Worm (Caenorhabditis elegans): Measurements from ENCODE around the gene tomm-7.

The tomm-7 gene

ce11 chrIII:7872776-7873175, 13.4 kb downstream of the tomm-7 start:
- TF ChIP-seq snpc-4 (tag; optimal IDR thresholded peaks at IDR 0.05) (no peak), unc-120 (tag; optimal IDR thresholded peaks at IDR 0.05; ENCODE audit: poor library complexity, severe bottlenecking) (no peak), unc-39 (tag; optimal IDR thresholded peaks at IDR 0.05) (no peak), pha-4 (tag; optimal IDR thresholded peaks at IDR 0.05) (no peak), nhr-12 (tag; optimal IDR thresholded peaks at IDR 0.05) (no peak), ces-1 (GFP tag; optimal IDR thresholded peaks at IDR 0.05) (no peak), lin-32 (GFP tag; optimal IDR thresholded peaks at IDR 0.05) (no peak)

ce11 chrIII:7873481-7873880, 14.1 kb downstream of the tomm-7 start, which contains the start of gene tyr-1:
TSS of gene tyr-1 (plus strand) at chrIII:7873781.
- no peak for TF ChIP-seq M03D4.4 (tag; optimal IDR thresholded peaks at IDR 0.05)
- no peak for TF ChIP-seq pha-4 (tag; optimal IDR thresholded peaks at IDR 0.05)
- no peak for TF ChIP-seq ceh-39 (tag; optimal IDR thresholded peaks at IDR 0.05)
- no peak for TF ChIP-seq unc-120 (tag; optimal IDR thresholded peaks at IDR 0.05; ENCODE audit: poor library complexity, severe bottlenecking)
- TF ChIP-seq ztf-11 (tag; optimal IDR thresholded peaks at IDR 0.05), result no peak
- TF ChIP-seq sptf-1 (tag; optimal IDR thresholded peaks at IDR 0.05), result no peak
- no peak for TF ChIP-seq nhr-2 (tag; optimal IDR thresholded peaks at IDR 0.05)
- TF ChIP-seq elt-1 (tag; optimal IDR thresholded peaks at IDR 0.05; ENCODE audit: borderline replicate concordance, insufficient read depth), result no peak
- no peak for TF ChIP-seq nhr-76 (tag; optimal IDR thresholded peaks at IDR 0.05)
- no peak for TF ChIP-seq lin-32 (GFP tag; optimal IDR thresholded peaks at IDR 0.05)
- no peak for TF ChIP-seq mep-1 (tag; optimal IDR thresholded peaks at IDR 0.05)
- no peak for TF ChIP-seq bed-3 (GFP tag; optimal IDR thresholded peaks at IDR 0.05)
- no peak for TF ChIP-seq lin-13 (tag; optimal IDR thresholded peaks at IDR 0.05)

ce11 chrIII:7877090-7877489, 17.7 kb downstream of the tomm-7 start:
- TF ChIP-seq lin-13 (tag; optimal IDR thresholded peaks at IDR 0.05), result no peak
- no peak for TF ChIP-seq flh-1 (GFP tag; optimal IDR thresholded peaks at IDR 0.05)
- TF ChIP-seq unc-62 (GFP tag; optimal IDR thresholded peaks at IDR 0.05), result no peak
- TF ChIP-seq unc-120 (tag; optimal IDR thresholded peaks at IDR 0.05; ENCODE audit: poor library complexity, severe bottlenecking), result no peak
- no peak for TF ChIP-seq tbx-8 (GFP tag; optimal IDR thresholded peaks at IDR 0.05)
- TF ChIP-seq ham-2 (GFP tag; optimal IDR thresholded peaks at IDR 0.05), result no peak
- TF ChIP-seq lsy-2 (tag; optimal IDR thresholded peaks at IDR 0.05), result no peak
- TF ChIP-seq unc-39 (tag; optimal IDR thresholded peaks at IDR 0.05), result no peak
- TF ChIP-seq cnd-1 (tag; optimal IDR thresholded peaks at IDR 0.05), result no peak
- TF ChIP-seq elt-1 (tag; optimal IDR thresholded peaks at IDR 0.05; ENCODE audit: borderline replicate concordance, insufficient read depth), result no peak
- TF ChIP-seq sptf-1 (tag; optimal IDR thresholded peaks at IDR 0.05), result no peak
- no peak for TF ChIP-seq blmp-1 (tag; optimal IDR thresholded peaks at IDR 0.05)
- TF ChIP-seq lin-32 (GFP tag; optimal IDR thresholded peaks at IDR 0.05), result no peak

ce11 chrIII:7878852-7879329, 19.5 kb downstream of the tomm-7 start, which contains the start of gene sup-18:
TSS of gene sup-18 (minus strand) at chrIII:7878902.
- TF ChIP-seq cnd-1 (tag; optimal IDR thresholded peaks at IDR 0.05) (no peak), sptf-1 (tag; optimal IDR thresholded peaks at IDR 0.05) (no peak), unc-120 (tag; optimal IDR thresholded peaks at IDR 0.05; ENCODE audit: poor library complexity, severe bottlenecking) (no peak), nhr-76 (tag; optimal IDR thresholded peaks at IDR 0.05) (no peak), hlh-1 (tag; optimal IDR thresholded peaks at IDR 0.05) (no peak), mab-5 (tag; optimal IDR thresholded peaks at IDR 0.05) (no peak), blmp-1 (tag; optimal IDR thresholded peaks at IDR 0.05) (no peak), unc-39 (tag; optimal IDR thresholded peaks at IDR 0.05) (no peak), sem-2 (GFP tag; optimal IDR thresholded peaks at IDR 0.05) (no peak), nhr-2 (tag; optimal IDR thresholded peaks at IDR 0.05) (no peak), ham-2 (GFP tag; optimal IDR thresholded peaks at IDR 0.05) (no peak), bed-3 (GFP tag; optimal IDR thresholded peaks at IDR 0.05) (no peak)

- peak; percentile 57 for TF ChIP-seq unc-120 (tag; optimal IDR thresholded peaks at IDR 0.05; ENCODE audit: poor library complexity, severe bottlenecking)
- TF ChIP-seq nhr-12 (tag; optimal IDR thresholded peaks at IDR 0.05), result no peak
- no peak for TF ChIP-seq mls-2 (tag; optimal IDR thresholded peaks at IDR 0.05)
- TF ChIP-seq pha-4 (tag; optimal IDR thresholded peaks at IDR 0.05), result no peak
- peak; percentile 75 for TF ChIP-seq hlh-1 (tag; optimal IDR thresholded peaks at IDR 0.05)
- peak; percentile 46 for TF ChIP-seq unc-62 (GFP tag; optimal IDR thresholded peaks at IDR 0.05)
Observed at ce11 chrIII:7880132-7880715, 20.8 kb downstream of the tomm-7 start.

Measured in whole organism, mixed stage, embryonic.